Worm (Caenorhabditis elegans) whole organism, late embryonic: ENCODE measurements around the gene B0334.10.

Experiments
- C08G9.2 ChIP-seq: sonication (generic microtip); optimal IDR thresholded peaks from 2 replicates; lab custom pipeline; 2016; ENCODE audit warnings: mild to moderate bottlenecking, missing genetic modification characterization, moderate library complexity, missing compliant biosample characterization
- C38D4.7 ChIP-seq: fragments of 200-800 bp; sonication (Bioruptor generic); optimal IDR thresholded peaks from 2 replicates; lab custom pipeline; 2018; ENCODE audit warnings: mild to moderate bottlenecking, missing genetic modification characterization, moderate library complexity, missing compliant biosample characterization
- F13H6.1 ChIP-seq: sonication (generic microtip); optimal IDR thresholded peaks from 2 replicates; lab custom pipeline; 2016; ENCODE audit warnings: missing genetic modification characterization, missing compliant biosample characterization
- K02D7.2 ChIP-seq: sonication (generic microtip); optimal IDR thresholded peaks from 2 replicates; lab custom pipeline; 2017; ENCODE audit warnings: mild to moderate bottlenecking, missing genetic modification characterization, missing compliant biosample characterization
- T23F11.4 ChIP-seq: fragments of 200-800 bp; sonication (Bioruptor generic); optimal IDR thresholded peaks from 2 replicates; lab custom pipeline; 2018; ENCODE audit warnings: mild to moderate bottlenecking, missing genetic modification characterization, missing compliant biosample characterization
- Y22D7AL.16 ChIP-seq: sonication (generic microtip); optimal IDR thresholded peaks from 2 replicates; lab custom pipeline; 2016; ENCODE audit warnings: missing genetic modification characterization, missing compliant biosample characterization
- ahr-1 ChIP-seq: sonication (generic microtip); optimal IDR thresholded peaks from 2 replicates; lab custom pipeline; 2016; ENCODE audit warnings: missing genetic modification characterization, missing compliant biosample characterization
- ceh-14 ChIP-seq: sonication (generic microtip); optimal IDR thresholded peaks from 2 replicates; lab custom pipeline; 2016; ENCODE audit warnings: missing genotype, missing genetic modification characterization, missing compliant biosample characterization
- ceh-18 ChIP-seq: sonication (generic microtip); optimal IDR thresholded peaks from 2 replicates; lab custom pipeline; 2016; ENCODE audit warnings: missing genetic modification characterization, missing compliant biosample characterization
- ceh-19 ChIP-seq: fragments of 200-800 bp; sonication (Bioruptor generic); optimal IDR thresholded peaks from 2 replicates; lab custom pipeline; 2018; ENCODE audit warnings: mild to moderate bottlenecking, missing genetic modification characterization, missing compliant biosample characterization
- ceh-2 ChIP-seq: sonication (generic microtip); optimal IDR thresholded peaks from 2 replicates; lab custom pipeline; 2016; ENCODE audit warnings: missing genotype, missing genetic modification characterization, missing compliant biosample characterization
- ceh-31 ChIP-seq: sonication (generic microtip); optimal IDR thresholded peaks from 2 replicates; lab custom pipeline; 2016; ENCODE audit warnings: missing genetic modification characterization, missing compliant biosample characterization
- ceh-34 ChIP-seq: sonication (generic microtip); optimal IDR thresholded peaks from 2 replicates; lab custom pipeline; 2016; ENCODE audit warnings: mild to moderate bottlenecking, missing genetic modification characterization, missing compliant biosample characterization
- ceh-45 ChIP-seq: fragments of 200-800 bp; sonication (Bioruptor generic); IDR thresholded peaks from 2 replicates; pipeline ENCODE4 v1.3.6; 2022; ENCODE audit warnings: missing genetic modification reagents, missing genetic modification characterization, missing compliant biosample characterization
- ceh-48 ChIP-seq: sonication (generic microtip); optimal IDR thresholded peaks from 2 replicates; lab custom pipeline; 2016; ENCODE audit warnings: missing genetic modification characterization, inconsistent platforms, missing compliant biosample characterization
- ceh-6 ChIP-seq: fragments of 200-800 bp; sonication (Bioruptor generic); optimal IDR thresholded peaks from 2 replicates; lab custom pipeline; 2018; ENCODE audit warnings: mild to moderate bottlenecking, missing genetic modification characterization, missing compliant biosample characterization
- che-1 ChIP-seq: sonication (generic microtip); optimal IDR thresholded peaks from 2 replicates; lab custom pipeline; 2016; ENCODE audit warnings: mild to moderate bottlenecking, missing genetic modification characterization, missing compliant biosample characterization
- dmd-4 ChIP-seq: sonication (generic microtip); optimal IDR thresholded peaks from 2 replicates; lab custom pipeline; 2016; ENCODE audit warnings: borderline replicate concordance, missing genetic modification characterization, missing compliant biosample characterization
- elt-2 ChIP-seq: sonication (generic microtip); optimal IDR thresholded peaks from 2 replicates; lab custom pipeline; 2016; ENCODE audit warnings: missing genetic modification reagents, missing genetic modification characterization, missing compliant biosample characterization
- elt-4 ChIP-seq: sonication (generic microtip); optimal IDR thresholded peaks from 2 replicates; lab custom pipeline; 2016; ENCODE audit warnings: missing genetic modification characterization, missing compliant biosample characterization
- ets-4 ChIP-seq: sonication (generic microtip); optimal IDR thresholded peaks from 2 replicates; lab custom pipeline; 2016; ENCODE audit warnings: missing genetic modification characterization, missing compliant biosample characterization
- fax-1 ChIP-seq: sonication (generic microtip); optimal IDR thresholded peaks from 2 replicates; lab custom pipeline; 2016; ENCODE audit warnings: missing genotype, missing genetic modification characterization, missing compliant biosample characterization
- fkh-6 ChIP-seq: sonication (generic microtip); optimal IDR thresholded peaks from 2 replicates; lab custom pipeline; 2016; ENCODE audit warnings: missing genetic modification characterization, missing compliant biosample characterization
- gmeb-2 ChIP-seq: sonication (generic microtip); optimal IDR thresholded peaks from 2 replicates; lab custom pipeline; 2016; ENCODE audit warnings: missing genetic modification characterization, inconsistent platforms, missing compliant biosample characterization
- hlh-13 ChIP-seq: fragments of 200-800 bp; sonication (Bioruptor generic); optimal IDR thresholded peaks from 2 replicates; lab custom pipeline; 2018; ENCODE audit warnings: mild to moderate bottlenecking, missing genetic modification characterization, missing compliant biosample characterization
- hlh-15 ChIP-seq: sonication (generic microtip); optimal IDR thresholded peaks from 2 replicates; lab custom pipeline; 2016; ENCODE audit warnings: missing genetic modification characterization, missing compliant biosample characterization
- hlh-6 ChIP-seq: sonication (generic microtip); optimal IDR thresholded peaks from 2 replicates; lab custom pipeline; 2016; ENCODE audit warnings: missing genotype, missing genetic modification characterization, missing compliant biosample characterization
- hlh-8 ChIP-seq: sonication (generic microtip); optimal IDR thresholded peaks from 2 replicates; lab custom pipeline; 2016; ENCODE audit warnings: missing genotype, missing genetic modification characterization, missing compliant biosample characterization
- lim-6 ChIP-seq: sonication (generic microtip); optimal IDR thresholded peaks from 2 replicates; lab custom pipeline; 2016; ENCODE audit warnings: missing genetic modification characterization, missing compliant biosample characterization
- lin-11 ChIP-seq: fragments of 200-800 bp; sonication (Bioruptor generic); optimal IDR thresholded peaks from 2 replicates; lab custom pipeline; 2018; ENCODE audit warnings: mild to moderate bottlenecking, missing genetic modification characterization, missing compliant biosample characterization
- madf-2 ChIP-seq: sonication (generic microtip); optimal IDR thresholded peaks from 2 replicates; lab custom pipeline; 2017; ENCODE audit warnings: missing genetic modification characterization, missing compliant biosample characterization
- mec-3 ChIP-seq: sonication (generic microtip); optimal IDR thresholded peaks from 2 replicates; lab custom pipeline; 2016; ENCODE audit warnings: borderline replicate concordance, missing genetic modification characterization, missing compliant biosample characterization
- nfya-1 ChIP-seq: sonication (generic microtip); optimal IDR thresholded peaks from 2 replicates; lab custom pipeline; 2017; ENCODE audit warnings: missing genetic modification characterization, mild to moderate bottlenecking, missing compliant biosample characterization, antibody characterized with exemption, moderate library complexity
- pag-3 ChIP-seq: sonication (generic microtip); optimal IDR thresholded peaks from 2 replicates; lab custom pipeline; 2016; ENCODE audit warnings: missing compliant biosample characterization, missing genetic modification characterization, borderline replicate concordance
- pha-2 ChIP-seq: sonication (generic microtip); optimal IDR thresholded peaks from 2 replicates; lab custom pipeline; 2017; ENCODE audit warnings: mild to moderate bottlenecking, missing genetic modification characterization, missing compliant biosample characterization
- pqm-1 ChIP-seq: sonication (generic microtip); optimal IDR thresholded peaks from 2 replicates; lab custom pipeline; 2016; ENCODE audit warnings: missing genetic modification characterization, missing compliant biosample characterization
- ref-2 ChIP-seq: sonication (generic microtip); optimal IDR thresholded peaks from 2 replicates; lab custom pipeline; 2016; ENCODE audit warnings: missing genetic modification characterization, missing compliant biosample characterization
- rnt-1 ChIP-seq: sonication (generic microtip); optimal IDR thresholded peaks from 2 replicates; lab custom pipeline; 2016; ENCODE audit warnings: missing genetic modification characterization, missing compliant biosample characterization
- sdc-2 ChIP-seq: sonication (generic microtip); optimal IDR thresholded peaks from 2 replicates; lab custom pipeline; 2016; ENCODE audit warnings: missing genotype, missing genetic modification characterization, missing compliant biosample characterization
- sox-2 ChIP-seq: fragments of 200-800 bp; sonication (Bioruptor generic); IDR thresholded peaks from 2 replicates; pipeline ENCODE4 v1.3.6; 2022; ENCODE audit warnings: missing genetic modification reagents, missing genetic modification characterization, missing compliant biosample characterization
- sox-4 ChIP-seq: sonication (generic microtip); optimal IDR thresholded peaks from 2 replicates; lab custom pipeline; 2017; ENCODE audit warnings: mild to moderate bottlenecking, missing genetic modification characterization, inconsistent platforms, missing compliant biosample characterization
- syd-9 ChIP-seq: sonication (generic microtip); optimal IDR thresholded peaks from 2 replicates; lab custom pipeline; 2016; ENCODE audit warnings: mild to moderate bottlenecking, missing genetic modification characterization, moderate library complexity, missing compliant biosample characterization
- tbx-2 ChIP-seq: sonication (generic microtip); optimal IDR thresholded peaks from 2 replicates; lab custom pipeline; 2016; ENCODE audit warnings: missing genetic modification characterization, missing compliant biosample characterization
- tbx-7 ChIP-seq: sonication (generic microtip); optimal IDR thresholded peaks from 2 replicates; lab custom pipeline; 2016; ENCODE audit warnings: missing genotype, missing genetic modification characterization, missing compliant biosample characterization
- ttx-3 ChIP-seq: sonication (generic microtip); optimal IDR thresholded peaks from 2 replicates; lab custom pipeline; 2016; ENCODE audit warnings: missing genetic modification reagents, missing genetic modification characterization, missing compliant biosample characterization
- unc-3 ChIP-seq, 2 experiments: fragments of 200-800 bp in 1 of 2; sonication (Bioruptor generic) in 1 of 2; sonication (generic microtip) in 1 of 2; conservative IDR thresholded peaks in 1 of 2; optimal IDR thresholded peaks in 1 of 2; 2 replicates each; pipeline versions ENCODE4 v1.3.6 to Lab custom; 2016 to 2022; ENCODE audit warnings: missing compliant biosample characterization in 2 of 2, missing genetic modification characterization in 2 of 2, missing genetic modification reagents in 1 of 2
- unc-42 ChIP-seq: sonication (generic microtip); optimal IDR thresholded peaks from 2 replicates; lab custom pipeline; 2016; ENCODE audit warnings: missing genotype, missing genetic modification characterization, missing compliant biosample characterization
- unc-86 ChIP-seq: sonication (generic microtip); optimal IDR thresholded peaks from 2 replicates; lab custom pipeline; 2016; ENCODE audit warnings: missing genetic modification characterization, missing compliant biosample characterization
- zip-5 ChIP-seq: sonication (generic microtip); optimal IDR thresholded peaks from 2 replicates; lab custom pipeline; 2016; ENCODE audit warnings: missing genetic modification characterization, missing compliant biosample characterization
- ztf-16 ChIP-seq: sonication (generic microtip); optimal IDR thresholded peaks from 2 replicates; lab custom pipeline; 2017; ENCODE audit warnings: missing genetic modification characterization, missing compliant biosample characterization

Gene B0334.10

ce11 chrII:11534429-11535099, 16.3 kb downstream of the B0334.10 start, which contains the start of gene Y62F5A.12:
Y62F5A.12 (minus strand) TSS chrII:11534479.
- peak; percentile 98 for TF ChIP-seq ref-2
- TF ChIP-seq ceh-18 = peak; percentile 89
- TF ChIP-seq elt-4 (tag; lab: Kevin White, UChicago) = peak; percentile 79
- peak; percentile 81 for TF ChIP-seq ceh-19
- TF ChIP-seq rnt-1 (tag; lab: Kevin White, UChicago) = peak; percentile 98
- peak; percentile 92 for TF ChIP-seq tbx-7 (tag; lab: Kevin White, UChicago)
- peak; percentile 21 for TF ChIP-seq che-1
- peak; percentile 78 for TF ChIP-seq ahr-1 (tag; lab: Kevin White, UChicago)
- peak; percentile 96 for TF ChIP-seq F13H6.1 (tag; lab: Kevin White, UChicago)
- peak; percentile 45 for TF ChIP-seq ceh-6 (GFP tag; lab: Kevin White, UChicago)
- peak; percentile 52 for TF ChIP-seq madf-2 (tag; lab: Kevin White, UChicago)
- TF ChIP-seq unc-3 (GFP tag; conservative IDR thresholded peaks at IDR 0.05; lab: Robert Waterston, UW) = peak; percentile 83
- TF ChIP-seq unc-3 (tag; optimal IDR thresholded peaks at IDR 0.05; lab: Kevin White, UChicago) = peak; percentile 66
- peak; percentile 100 for TF ChIP-seq ceh-31 (tag; lab: Kevin White, UChicago)
- TF ChIP-seq nfya-1 (tag; lab: Kevin White, UChicago) = peak; percentile 35
- TF ChIP-seq C38D4.7 = peak; percentile 41
- peak; percentile 64 for TF ChIP-seq hlh-15 (tag; lab: Kevin White, UChicago)
- peak; percentile 78 for TF ChIP-seq ztf-16 (tag; lab: Kevin White, UChicago)
- peak; percentile 49 for TF ChIP-seq pha-2 (tag; lab: Kevin White, UChicago)
- TF ChIP-seq pqm-1 (tag; lab: Kevin White, UChicago) = peak; percentile 89
- peak; percentile 97 for TF ChIP-seq ets-4
- TF ChIP-seq sox-2 (GFP tag; lab: Robert Waterston, UW) = peak; percentile 35; the same call in 1 of the 2 replicates
- TF ChIP-seq dmd-4 (tag; lab: Kevin White, UChicago) = peak; percentile 94
- peak; percentile 57 for TF ChIP-seq fkh-6 (tag; lab: Kevin White, UChicago)
- peak; percentile 18 for TF ChIP-seq K02D7.2 (tag; lab: Kevin White, UChicago)
- TF ChIP-seq hlh-6 (tag; lab: Kevin White, UChicago) = peak; percentile 62
- TF ChIP-seq C08G9.2 = peak; percentile 97
- TF ChIP-seq ttx-3 (tag; lab: Kevin White, UChicago) = peak; percentile 30
- TF ChIP-seq sox-4 = peak; percentile 54
- peak; percentile 8 for TF ChIP-seq T23F11.4 (GFP tag; lab: Kevin White, UChicago)
- TF ChIP-seq unc-86 (tag; lab: Kevin White, UChicago) = peak; percentile 79
- peak; percentile 98 for TF ChIP-seq ceh-14 (tag; lab: Kevin White, UChicago)
- peak; percentile 95 for TF ChIP-seq ceh-34
- TF ChIP-seq zip-5 (tag; lab: Kevin White, UChicago) = peak; percentile 92
- peak; percentile 95 for TF ChIP-seq ceh-2 (tag; lab: Kevin White, UChicago)
- peak; percentile 90 for TF ChIP-seq ceh-45 (GFP tag; lab: Robert Waterston, UW)
- TF ChIP-seq lin-11 = peak; percentile 22
- peak; percentile 96 for TF ChIP-seq pag-3
- TF ChIP-seq hlh-8 (tag; lab: Kevin White, UChicago) = peak; percentile 89
- peak; percentile 94 for TF ChIP-seq fax-1 (tag; lab: Kevin White, UChicago)
- peak; percentile 35 for TF ChIP-seq ceh-48 (tag; lab: Kevin White, UChicago)
- TF ChIP-seq tbx-2 (tag; lab: Kevin White, UChicago) = peak; percentile 99
- peak; percentile 97 for TF ChIP-seq mec-3
- peak; percentile 79 for TF ChIP-seq elt-2 (tag; lab: Kevin White, UChicago)
- peak; percentile 72 for TF ChIP-seq hlh-13 (GFP tag; lab: Kevin White, UChicago)
- TF ChIP-seq sdc-2 = peak; percentile 9
- peak; percentile 5 for TF ChIP-seq Y22D7AL.16 (tag; lab: Kevin White, UChicago)
- TF ChIP-seq lim-6 = peak; percentile 98
- peak; percentile 65 for TF ChIP-seq gmeb-2 (tag; lab: Kevin White, UChicago)
- peak; percentile 85 for TF ChIP-seq syd-9 (tag; lab: Kevin White, UChicago)
- peak; percentile 88 for TF ChIP-seq unc-42 (tag; lab: Kevin White, UChicago)
- TF ChIP-seq, all 69 proteins: peak for 50; not testable (repeated sequence) for 19
